Fruit fly (Drosophila melanogaster) whole organism, prepupa: ENCODE measurements around the gene Oatp30B.

Experiments
- Blimp-1 ChIP-seq: fragments of 200-800 bp; sonication (Bioruptor generic); optimal IDR thresholded peaks from 3 replicates; lab custom pipeline; 2017; ENCODE audit warnings: missing biosample characterization, missing genetic modification characterization, mild to moderate bottlenecking, moderate library complexity, missing genetic modification reagents
- CG10669 ChIP-seq: fragments of 200-800 bp; sonication (Bioruptor generic); optimal IDR thresholded peaks from 3 replicates; lab custom pipeline; 2018; ENCODE audit warnings: missing biosample characterization, mild to moderate bottlenecking, missing genetic modification characterization, moderate library complexity
- CG11294 ChIP-seq: fragments of 200-800 bp; sonication (Bioruptor generic); IDR thresholded peaks from 2 replicates; pipeline ENCODE4 v1.3.6; 2022; ENCODE audit warnings: missing biosample characterization, missing genetic modification characterization
- CG11762 ChIP-seq: fragments of 200-800 bp; sonication (Bioruptor generic); optimal IDR thresholded peaks from 3 replicates; lab custom pipeline; 2016; ENCODE audit warnings: missing biosample characterization, missing genetic modification characterization; ENCODE audit not compliant: insufficient read depth
- CG11902 ChIP-seq: fragments of 200-800 bp; sonication (Bioruptor generic); optimal IDR thresholded peaks from 3 replicates; lab custom pipeline; 2016; ENCODE audit warnings: missing biosample characterization, missing genetic modification characterization
- CG15336 ChIP-seq: fragments of 200-800 bp; sonication (Bioruptor generic); IDR thresholded peaks from 2 replicates; pipeline ENCODE4 v1.3.6; 2022; ENCODE audit warnings: missing biosample characterization, missing genetic modification characterization
- CG1621 ChIP-seq: fragments of 200-800 bp; sonication (Bioruptor generic); optimal IDR thresholded peaks from 3 replicates; lab custom pipeline; 2018; ENCODE audit warnings: missing biosample characterization, mild to moderate bottlenecking, missing genetic modification characterization
- CG16779 ChIP-seq: fragments of 200-800 bp; sonication (Bioruptor generic); optimal IDR thresholded peaks from 3 replicates; lab custom pipeline; 2017; ENCODE audit warnings: missing biosample characterization, mild to moderate bottlenecking, missing genetic modification characterization
- CG3032 ChIP-seq: fragments of 200-800 bp; optimal IDR thresholded peaks from 2 replicates; lab custom pipeline; 2019; ENCODE audit warnings: missing biosample characterization, mild to moderate bottlenecking, missing genetic modification characterization, moderate library complexity
- CG31627 ChIP-seq: fragments of 200-800 bp; sonication (Bioruptor generic); optimal IDR thresholded peaks from 3 replicates; lab custom pipeline; 2016; ENCODE audit warnings: missing biosample characterization, missing genetic modification characterization
- CG34406 ChIP-seq: fragments of 200-800 bp; sonication (Bioruptor generic); optimal IDR thresholded peaks from 3 replicates; lab custom pipeline; 2016; ENCODE audit warnings: missing biosample characterization, missing genetic modification characterization
- CG3919 ChIP-seq: fragments of 200-800 bp; sonication (Bioruptor generic); optimal IDR thresholded peaks from 3 replicates; lab custom pipeline; 2016; ENCODE audit warnings: missing biosample characterization, missing genetic modification characterization
- CG6163 ChIP-seq: fragments of 200-800 bp; sonication (Bioruptor generic); IDR thresholded peaks from 3 replicates; pipeline ENCODE4 v1.3.6; 2022; ENCODE audit warnings: missing biosample characterization, missing genetic modification characterization
- CG6276 ChIP-seq: fragments of 200-800 bp; sonication (Bioruptor generic); optimal IDR thresholded peaks from 2 replicates; lab custom pipeline; 2017; ENCODE audit warnings: missing biosample characterization, mild to moderate bottlenecking, missing genetic modification characterization
- CG6792 ChIP-seq: fragments of 200-800 bp; sonication (Bioruptor generic); optimal IDR thresholded peaks from 3 replicates; lab custom pipeline; 2016; ENCODE audit warnings: missing biosample characterization, missing genetic modification characterization
- CG6808 ChIP-seq: fragments of 200-800 bp; sonication (Bioruptor generic); optimal IDR thresholded peaks from 3 replicates; lab custom pipeline; 2017; ENCODE audit warnings: missing biosample characterization, missing genetic modification characterization, mild to moderate bottlenecking, moderate library complexity, missing genetic modification reagents
- CG8319 ChIP-seq: fragments of 200-800 bp; sonication (Bioruptor generic); optimal IDR thresholded peaks from 3 replicates; lab custom pipeline; 2016; ENCODE audit warnings: missing biosample characterization, missing genetic modification characterization
- Eip78C ChIP-seq: fragments of 200-800 bp; sonication (Bioruptor generic); peaks from one replicate; lab custom pipeline; 2016; ENCODE audit warnings: missing biosample characterization, missing genetic modification characterization
- Eip93F ChIP-seq: fragments of 200-800 bp; sonication (Bioruptor generic); optimal IDR thresholded peaks from 2 replicates; lab custom pipeline; 2016; ENCODE audit warnings: missing biosample characterization, mild to moderate bottlenecking, missing genetic modification characterization
- Ets96B ChIP-seq: fragments of 200-800 bp; optimal IDR thresholded peaks from 2 replicates; lab custom pipeline; 2019; ENCODE audit warnings: missing biosample characterization, mild to moderate bottlenecking, missing genetic modification characterization, moderate library complexity
- Hr38 ChIP-seq: sonication (Bioruptor generic); optimal IDR thresholded peaks from 2 replicates; lab custom pipeline; 2016; ENCODE audit warnings: missing biosample characterization, missing genetic modification characterization
- Hr39 ChIP-seq: fragments of 200-800 bp; sonication (Bioruptor generic); optimal IDR thresholded peaks from 2 replicates; lab custom pipeline; 2016; ENCODE audit warnings: missing biosample characterization, missing genetic modification characterization
- Hr4 ChIP-seq: fragments of 200-800 bp; sonication (Bioruptor generic); optimal IDR thresholded peaks from 3 replicates; lab custom pipeline; 2016; ENCODE audit warnings: missing biosample characterization, missing genetic modification characterization
- OdsH ChIP-seq: fragments of 200-800 bp; sonication (Bioruptor generic); optimal IDR thresholded peaks from 3 replicates; lab custom pipeline; 2016; ENCODE audit warnings: missing biosample characterization, missing genetic modification characterization
- Sox102F ChIP-seq: fragments of 200-800 bp; sonication (Bioruptor generic); optimal IDR thresholded peaks from 2 replicates; lab custom pipeline; 2016; ENCODE audit warnings: missing biosample characterization, mild to moderate bottlenecking, missing genetic modification characterization
- Sox14 ChIP-seq: fragments of 200-800 bp; sonication (Bioruptor generic); optimal IDR thresholded peaks from 3 replicates; lab custom pipeline; 2016; ENCODE audit warnings: missing biosample characterization, missing genetic modification characterization
- Sox15 ChIP-seq: fragments of 200-800 bp; sonication (Bioruptor generic); optimal IDR thresholded peaks from 3 replicates; lab custom pipeline; 2016; ENCODE audit warnings: missing biosample characterization, missing genetic modification characterization
- achi ChIP-seq: fragments of 200-800 bp; sonication (Bioruptor generic); optimal IDR thresholded peaks from 3 replicates; lab custom pipeline; 2016; ENCODE audit warnings: missing biosample characterization, missing genetic modification characterization
- cyc ChIP-seq: fragments of 200-800 bp; sonication (Bioruptor generic); optimal IDR thresholded peaks from 3 replicates; lab custom pipeline; 2016; ENCODE audit warnings: missing biosample characterization, missing genetic modification characterization
- dac ChIP-seq: fragments of 200-800 bp; sonication (Bioruptor generic); optimal IDR thresholded peaks from 2 replicates; lab custom pipeline; 2017; ENCODE audit warnings: missing biosample characterization, mild to moderate bottlenecking, missing genetic modification characterization
- dsx ChIP-seq: fragments of 200-800 bp; optimal IDR thresholded peaks from 3 replicates; lab custom pipeline; 2019; ENCODE audit warnings: missing biosample characterization, mild to moderate bottlenecking, missing genetic modification characterization, moderate library complexity; ENCODE audit not compliant: poor library complexity, severe bottlenecking
- esn ChIP-seq: fragments of 200-800 bp; sonication (Bioruptor generic); optimal IDR thresholded peaks from 2 replicates; lab custom pipeline; 2016; ENCODE audit warnings: missing biosample characterization, mild to moderate bottlenecking, missing genetic modification characterization, moderate library complexity
- fd59A ChIP-seq: fragments of 200-800 bp; sonication (Bioruptor generic); optimal IDR thresholded peaks from 2 replicates; lab custom pipeline; 2017; ENCODE audit warnings: missing biosample characterization, mild to moderate bottlenecking, missing genetic modification characterization, missing genetic modification reagents
- net ChIP-seq: fragments of 200-800 bp; sonication (Bioruptor generic); optimal IDR thresholded peaks from 3 replicates; lab custom pipeline; 2016; ENCODE audit warnings: missing biosample characterization, missing genetic modification characterization
- salr ChIP-seq, 2 experiments: fragments of 200-800 bp; sonication (Bioruptor generic); optimal IDR thresholded peaks; 3 replicates each; lab custom pipeline; 2016 to 2018; ENCODE audit warnings: missing biosample characterization in 2 of 2, missing genetic modification characterization in 2 of 2, mild to moderate bottlenecking in 1 of 2
- spab ChIP-seq: fragments of 200-800 bp; sonication (Bioruptor generic); optimal IDR thresholded peaks from 2 replicates; lab custom pipeline; 2017; ENCODE audit warnings: missing biosample characterization, mild to moderate bottlenecking, missing genetic modification characterization, missing genetic modification reagents
- ss ChIP-seq, 2 experiments: fragments of 200-800 bp; sonication (Bioruptor generic); optimal IDR thresholded peaks; 2 replicates in 1 of 2; 3 replicates in 1 of 2; lab custom pipeline; 2017 to 2018; ENCODE audit warnings: mild to moderate bottlenecking in 2 of 2, missing biosample characterization in 2 of 2, missing genetic modification characterization in 2 of 2, moderate library complexity in 1 of 2
- topi ChIP-seq: fragments of 200-800 bp; sonication (Bioruptor generic); optimal IDR thresholded peaks from 3 replicates; lab custom pipeline; 2016; ENCODE audit warnings: missing biosample characterization, missing genetic modification characterization
- vri ChIP-seq: fragments of 200-800 bp; sonication (Bioruptor generic); optimal IDR thresholded peaks from 3 replicates; lab custom pipeline; 2016; ENCODE audit warnings: missing biosample characterization, mild to moderate bottlenecking, missing genetic modification characterization

The Oatp30B gene

dm6 chr2L:9512401-9513198 lies 8.4 kb upstream of the Oatp30B start:
- TF ChIP-seq Hr39 (GFP tag; lab: Kevin White, UChicago) (no peak), CG3919 (no peak), Blimp-1 (peak; percentile 93), spab (GFP tag; lab: Kevin White, UChicago) (no peak), Sox14 (no peak), salr (GFP tag; optimal IDR thresholded peaks at IDR 0.05; lab: Kevin White, UChicago) (no peak), CG34406 (GFP tag; lab: Kevin White, UChicago) (no peak), CG6163 (GFP tag; lab: Robert Waterston, UW) (no peak), ss (GFP tag; optimal IDR thresholded peaks at IDR 0.05; lab: Kevin White, UChicago) (peak; percentile 15 to 75), Eip78C (GFP tag; lab: Kevin White, UChicago) (peak; percentile 27), Ets96B (tag; lab: Kevin White, UChicago) (no peak)

dm6 chr2L:9513771-9514170 lies 7.2 kb upstream of the Oatp30B start:
- peak; percentile 76 for TF ChIP-seq Eip93F (GFP tag; lab: Kevin White, UChicago)
- peak; percentile 86 for TF ChIP-seq vri
- no peak for TF ChIP-seq Blimp-1

DNA sequence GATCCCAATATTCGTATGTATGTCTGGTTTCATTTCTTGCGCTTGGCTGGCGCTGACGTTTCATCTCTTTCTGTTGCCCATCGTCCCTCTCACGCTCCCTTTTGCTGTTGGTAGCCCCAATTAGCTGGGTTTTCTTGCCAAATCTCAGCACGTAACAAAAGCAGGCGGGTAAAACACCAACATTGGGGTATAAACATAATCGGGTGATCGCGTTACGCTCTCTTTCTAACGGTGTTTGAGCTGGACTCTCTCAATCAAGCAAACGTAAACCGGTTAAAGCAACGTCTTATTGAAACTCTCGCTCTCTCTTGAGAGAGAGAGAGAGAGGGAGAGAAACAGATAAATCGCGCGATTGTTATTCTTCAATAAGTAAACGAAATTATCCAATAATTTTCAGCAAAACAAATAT lies 1.8 kb downstream of the Oatp30B start:
- TF ChIP-seq CG15336 (GFP tag; lab: Robert Waterston, UW) (peak; percentile 34; the same call in 1 of the 2 replicates), CG11902 (GFP tag; lab: Kevin White, UChicago) (no peak), vri (peak; percentile 2), CG10669 (GFP tag; lab: Kevin White, UChicago) (no peak), dac (GFP tag; lab: Kevin White, UChicago) (no peak), Eip78C (GFP tag; lab: Kevin White, UChicago) (peak; percentile 42)

DNA sequence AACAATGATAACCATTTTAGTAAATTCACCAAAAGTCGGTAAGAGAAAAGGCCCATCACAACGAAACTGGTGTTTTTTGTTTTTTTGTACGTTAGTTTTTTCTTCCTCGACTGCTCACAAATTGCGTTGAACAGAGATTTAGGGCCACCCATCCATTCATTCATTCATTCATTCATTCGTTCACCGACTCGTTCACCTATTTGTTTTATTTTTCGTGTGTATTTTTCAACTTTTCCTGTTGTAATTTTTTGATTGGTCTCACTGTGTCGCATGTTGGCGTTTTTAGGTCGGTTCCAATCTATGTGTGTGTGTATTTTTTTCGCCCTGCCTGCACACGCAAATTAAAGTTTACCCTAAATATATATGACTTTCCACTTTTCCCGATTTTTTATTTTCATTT lies 3.9 kb downstream of the Oatp30B start:
- TF ChIP-seq Eip93F (GFP tag; lab: Kevin White, UChicago): no peak
- peak; percentile 36 for TF ChIP-seq Eip78C (GFP tag; lab: Kevin White, UChicago)
- TF ChIP-seq OdsH (GFP tag; lab: Kevin White, UChicago): no peak
- no peak for TF ChIP-seq Sox14

- no peak for TF ChIP-seq fd59A (GFP tag; lab: Kevin White, UChicago)
- TF ChIP-seq Ets96B (tag; lab: Kevin White, UChicago): no peak
- no peak for TF ChIP-seq Sox15
- TF ChIP-seq salr (GFP tag; optimal IDR thresholded peaks at IDR 0.05; lab: Kevin White, UChicago): peak; percentile 3 to 53
- TF ChIP-seq CG11294 (GFP tag; lab: Robert Waterston, UW): peak; percentile 19; the same call in 1 of the 2 replicates
- no peak for TF ChIP-seq CG3032 (tag; lab: Kevin White, UChicago)
- TF ChIP-seq esn (GFP tag; lab: Kevin White, UChicago): no peak
- TF ChIP-seq Sox102F (GFP tag; lab: Kevin White, UChicago): no peak
- TF ChIP-seq CG6276: peak; percentile 32
- peak; percentile 59; the same call in 2 of the 3 replicates for TF ChIP-seq CG6163 (GFP tag; lab: Robert Waterston, UW)
- TF ChIP-seq CG11762: peak; percentile 17
- peak; percentile 48 for TF ChIP-seq CG3919
- no peak for TF ChIP-seq topi (GFP tag; lab: Kevin White, UChicago)
- TF ChIP-seq CG11902 (GFP tag; lab: Kevin White, UChicago): no peak
- no peak for TF ChIP-seq Hr38 (GFP tag; lab: Kevin White, UChicago)
- no peak for TF ChIP-seq Sox14
- no peak; the same call in 1 of the 2 replicates for TF ChIP-seq CG15336 (GFP tag; lab: Robert Waterston, UW)
- TF ChIP-seq CG1621 (tag; lab: Kevin White, UChicago): peak; percentile 56
- TF ChIP-seq spab (GFP tag; lab: Kevin White, UChicago): peak; percentile 54
- no peak for TF ChIP-seq dac (GFP tag; lab: Kevin White, UChicago)
- no peak for TF ChIP-seq CG16779
- TF ChIP-seq dsx (GFP tag; lab: Kevin White, UChicago): peak; percentile 26
- no peak for TF ChIP-seq CG31627 (GFP tag; lab: Kevin White, UChicago)
- no peak for TF ChIP-seq Eip93F (GFP tag; lab: Kevin White, UChicago)
- TF ChIP-seq CG8319: no peak
- TF ChIP-seq CG6792 (GFP tag; lab: Kevin White, UChicago): peak; percentile 14
- TF ChIP-seq CG6808 (GFP tag; lab: Kevin White, UChicago): peak; percentile 65
- peak; percentile 23 for TF ChIP-seq achi (GFP tag; lab: Kevin White, UChicago)
- TF ChIP-seq Hr4 (GFP tag; lab: Kevin White, UChicago): no peak
- TF ChIP-seq vri: no peak
- TF ChIP-seq net (GFP tag; lab: Kevin White, UChicago): peak; percentile 47
- no peak for TF ChIP-seq cyc (GFP tag; lab: Kevin White, UChicago)
Measured at dm6 chr2L:9525719-9526118, 4.7 kb downstream of the Oatp30B start.
